1 worm cellular context compared by ENCODE assay signal in genomic region chrX:2712984-2713383, ce11.
A peak's percentile ranks its signal among the peaks of the same experiment; 100 is the strongest.
TF ChIP-seq lines count a peak whose summit lies in the region.

No protein-coding gene starts in this region.

TF ChIP-seq in whole organism, L1 larva, 84 proteins besides CTCF, POLR2A, EP300 and RAD21 (continued from another document):
- peak; percentile 12 for TF ChIP-seq lin-14 (GFP tag; optimal IDR thresholded peaks at IDR 0.05; lab: Kevin White, UChicago)
- TF ChIP-seq nhr-77 (tag; optimal IDR thresholded peaks at IDR 0.05; lab: Kevin White, UChicago) = no peak
- TF ChIP-seq fkh-8 (tag; optimal IDR thresholded peaks at IDR 0.05; lab: Kevin White, UChicago) = no peak
- TF ChIP-seq ama-1 (optimal IDR thresholded peaks at IDR 0.05; lab: Kevin White, UChicago) = no peak
- no peak for TF ChIP-seq nhr-20 (tag; optimal IDR thresholded peaks at IDR 0.05; lab: Kevin White, UChicago)
- no peak for TF ChIP-seq elt-3 (tag; optimal IDR thresholded peaks at IDR 0.05; lab: Kevin White, UChicago)
- TF ChIP-seq aha-1 (tag; optimal IDR thresholded peaks at IDR 0.05; lab: Kevin White, UChicago) = no peak
- TF ChIP-seq pag-3 (tag; optimal IDR thresholded peaks at IDR 0.05; lab: Kevin White, UChicago; ENCODE audit: borderline replicate concordance, insufficient read depth) = no peak
- TF ChIP-seq lsy-2 (tag; optimal IDR thresholded peaks at IDR 0.05; lab: Kevin White, UChicago) = no peak
- TF ChIP-seq hpl-2 (GFP tag; optimal IDR thresholded peaks at IDR 0.05; lab: Kevin White, UChicago) = no peak
- no peak for TF ChIP-seq nhr-71 (tag; optimal IDR thresholded peaks at IDR 0.05; lab: Kevin White, UChicago)
- no peak for TF ChIP-seq lin-13 (GFP tag; optimal IDR thresholded peaks at IDR 0.05; lab: Kevin White, UChicago)
- TF ChIP-seq nhr-85 (tag; lab: Kevin White, UChicago) = peak; percentile 67
- TF ChIP-seq unc-62 (GFP tag; optimal IDR thresholded peaks at IDR 0.05; lab: Kevin White, UChicago) = no peak
- TF ChIP-seq nhr-11 (tag; optimal IDR thresholded peaks at IDR 0.05; lab: Kevin White, UChicago) = no peak
- no peak for TF ChIP-seq lin-39 (tag; optimal IDR thresholded peaks at IDR 0.05; lab: Kevin White, UChicago)
- TF ChIP-seq pax-3 (tag; optimal IDR thresholded peaks at IDR 0.05; lab: Kevin White, UChicago) = no peak
- TF ChIP-seq dsc-1 (tag; optimal IDR thresholded peaks at IDR 0.05; lab: Kevin White, UChicago) = no peak
- no peak for TF ChIP-seq nhr-84 (tag; optimal IDR thresholded peaks at IDR 0.05; lab: Kevin White, UChicago)
- no peak for TF ChIP-seq hlh-17 (GFP tag; optimal IDR thresholded peaks at IDR 0.05; lab: Kevin White, UChicago; ENCODE audit: borderline replicate concordance)
- no peak for TF ChIP-seq mef-2 (tag; optimal IDR thresholded peaks at IDR 0.05; lab: Kevin White, UChicago)
